Fruit fly (Drosophila melanogaster): Measurements from ENCODE around the gene Gr64c.

The Gr64c gene

DNA sequence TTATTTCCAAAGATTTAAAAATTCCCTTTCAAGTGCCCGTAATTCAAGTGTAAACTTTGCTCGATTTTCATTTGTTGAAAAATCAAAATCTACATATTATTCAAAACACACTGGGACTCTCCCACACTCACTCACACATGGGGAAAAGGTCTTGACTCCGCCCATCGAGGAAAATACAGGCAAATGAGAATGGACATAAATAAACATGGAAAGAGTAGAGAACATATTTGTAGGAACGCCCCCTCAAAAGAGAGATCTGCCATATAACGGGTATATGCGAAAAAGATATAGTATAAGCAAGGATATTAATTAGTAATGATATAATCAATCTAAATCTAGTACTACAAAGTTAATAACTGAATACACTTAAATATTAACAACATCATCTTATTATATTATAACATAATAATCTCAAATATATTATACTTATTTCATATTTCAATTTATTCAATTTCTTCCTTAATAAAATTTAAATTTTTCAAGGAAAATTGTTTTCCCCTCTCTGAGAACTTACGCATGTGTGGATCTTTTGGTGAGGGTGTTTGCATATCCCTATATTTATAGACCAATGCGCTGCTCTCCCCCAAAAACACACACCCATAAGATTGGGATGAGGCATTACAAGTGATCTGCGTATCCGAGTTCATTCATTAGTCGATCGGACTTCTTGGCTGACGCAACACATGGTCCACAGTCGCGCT, 10.0 kb upstream of the Gr64c start, which contains the start of gene FoxL1:
FoxL1 (plus strand) TSS at position 651 of the 701 bp plus-strand sequence.
- no peak for TF ChIP-seq ttk (optimal IDR thresholded peaks at IDR 0.05)
- TF ChIP-seq Myc (optimal IDR thresholded peaks at IDR 0.05) = no peak
- no peak for TF ChIP-seq Sin3A (optimal IDR thresholded peaks at IDR 0.05)
- TF ChIP-seq h (optimal IDR thresholded peaks at IDR 0.05) = no peak
- TF ChIP-seq psq (optimal IDR thresholded peaks at IDR 0.05) = no peak
- no peak for TF ChIP-seq insv (optimal IDR thresholded peaks at IDR 0.05)

DNA sequence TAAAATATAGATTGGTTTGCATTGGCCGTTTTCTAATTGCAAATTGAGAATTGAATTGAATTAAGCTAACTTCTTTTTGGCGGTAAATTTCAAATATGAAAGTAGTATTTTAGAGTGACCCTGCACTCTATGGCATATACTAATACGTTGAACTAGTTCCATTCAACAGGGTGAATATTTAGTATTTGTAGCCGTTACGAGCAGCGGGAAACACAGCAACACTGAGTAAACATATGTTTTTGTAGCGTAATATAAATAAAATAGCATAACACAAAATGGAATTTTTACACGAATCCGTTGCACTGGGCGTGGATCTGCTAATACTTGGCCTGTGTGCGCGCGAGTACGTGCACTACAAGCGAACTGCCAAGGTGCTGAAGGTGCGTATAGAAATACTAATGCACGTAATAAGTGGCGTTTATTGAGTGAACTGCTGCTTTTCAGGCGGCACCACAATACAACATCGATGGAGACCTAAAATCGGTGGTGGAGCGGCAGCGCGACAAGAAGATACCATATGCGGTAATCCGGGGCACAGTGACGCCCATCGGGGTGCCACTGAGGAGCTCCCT, 7.1 kb upstream of the Gr64c start, which contains the start of gene Mul1:
Mul1 (plus strand) TSS at position 198 of the 572 bp plus-strand sequence.
- no peak for TF ChIP-seq insv (optimal IDR thresholded peaks at IDR 0.05)
- TF ChIP-seq psq (optimal IDR thresholded peaks at IDR 0.05) = no peak
- TF ChIP-seq Sin3A (optimal IDR thresholded peaks at IDR 0.05) = no peak
- no peak for TF ChIP-seq Myc (optimal IDR thresholded peaks at IDR 0.05)
- TF ChIP-seq h (optimal IDR thresholded peaks at IDR 0.05) = no peak
- TF ChIP-seq ttk (optimal IDR thresholded peaks at IDR 0.05) = no peak

DNA sequence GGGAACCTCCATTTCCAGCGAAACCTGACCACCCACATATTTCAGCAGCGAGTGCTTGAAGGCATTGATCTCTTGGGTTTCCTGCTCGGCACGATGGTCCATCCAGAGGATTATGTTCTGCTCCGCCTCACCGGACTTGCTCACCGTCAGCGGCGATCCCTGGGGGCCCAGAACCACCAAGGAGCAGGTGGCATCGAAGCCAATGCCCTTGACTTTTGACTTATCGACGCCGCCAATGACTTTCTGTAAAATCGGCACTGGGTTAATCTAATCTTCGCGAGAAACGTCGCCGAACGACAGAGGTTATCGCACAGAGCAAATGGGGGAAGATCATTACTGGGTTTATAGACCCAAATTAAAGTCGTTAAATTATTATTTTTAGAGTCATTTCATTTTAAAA, 3.9 kb upstream of the Gr64c start:
- no peak for TF ChIP-seq ttk (optimal IDR thresholded peaks at IDR 0.05)
- TF ChIP-seq insv (optimal IDR thresholded peaks at IDR 0.05) = no peak

DNA sequence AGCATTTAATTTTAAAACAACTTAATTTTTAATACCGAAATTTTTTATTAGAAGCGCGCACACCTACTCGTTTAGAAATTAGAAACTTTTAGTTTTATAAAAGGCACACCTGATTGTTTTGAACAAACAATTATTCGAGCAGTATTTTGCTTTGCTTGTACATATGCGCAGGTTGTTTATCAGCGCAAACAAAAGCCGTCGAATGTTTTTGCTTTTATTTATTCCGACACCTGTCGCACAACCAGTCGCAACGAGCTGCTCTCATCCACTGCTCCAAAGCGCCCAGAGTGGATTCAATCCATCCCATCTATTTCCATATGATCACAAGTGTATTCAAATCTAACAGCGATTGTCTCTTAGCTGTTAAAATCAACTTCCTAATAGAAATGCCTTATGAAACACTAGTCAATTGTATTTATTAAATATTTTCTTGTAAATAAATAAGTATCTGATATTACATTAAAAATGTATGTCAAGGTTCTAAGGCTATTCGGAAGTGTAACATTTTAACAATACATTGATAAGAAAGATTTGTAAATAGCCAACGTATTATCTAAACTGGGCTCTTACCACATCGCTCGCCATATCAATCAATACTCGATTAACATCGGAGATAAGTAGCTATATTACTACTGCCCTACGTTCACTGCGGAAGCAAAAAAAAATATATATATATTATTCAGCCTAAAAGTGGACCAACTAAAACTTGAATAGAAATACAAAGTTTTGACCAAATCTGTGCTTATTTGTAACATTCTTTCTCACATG, 2.5 kb upstream of the Gr64c start, which contains the start of gene CG11594:
CG11594 (minus strand) TSS at position 274 of the 768 bp plus-strand sequence.
- TF ChIP-seq insv (optimal IDR thresholded peaks at IDR 0.05) = no peak
- no peak for TF ChIP-seq ttk (optimal IDR thresholded peaks at IDR 0.05)
- TF ChIP-seq Myc (optimal IDR thresholded peaks at IDR 0.05) = no peak
- no peak for TF ChIP-seq h (optimal IDR thresholded peaks at IDR 0.05)
- TF ChIP-seq Sin3A (optimal IDR thresholded peaks at IDR 0.05) = no peak
- no peak for TF ChIP-seq psq (optimal IDR thresholded peaks at IDR 0.05)

DNA sequence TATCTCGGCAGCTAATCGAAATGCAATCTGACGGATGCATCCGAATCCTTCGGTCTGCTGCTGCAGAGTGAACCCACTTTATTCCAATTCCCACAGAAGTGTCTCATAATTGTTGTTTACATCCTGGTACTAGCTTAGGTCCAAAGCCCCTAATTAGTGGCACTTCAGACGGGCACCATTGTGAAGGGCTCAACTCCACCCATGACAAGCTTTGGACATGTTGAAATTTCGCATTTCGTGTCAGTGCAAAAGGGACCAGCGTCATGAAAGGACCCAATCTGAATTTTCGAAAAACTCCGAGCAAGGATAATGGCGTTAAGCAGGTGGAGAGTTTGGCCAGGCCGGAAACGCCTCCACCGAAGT, 1.9 kb upstream of the Gr64c start, which contains the start of gene Gr64a:
Gr64a (plus strand) TSS at position 264 of the 363 bp plus-strand sequence.
- TF ChIP-seq psq (optimal IDR thresholded peaks at IDR 0.05) = no peak
- no peak for TF ChIP-seq Myc (optimal IDR thresholded peaks at IDR 0.05)
- TF ChIP-seq h (optimal IDR thresholded peaks at IDR 0.05) = no peak
- TF ChIP-seq insv (optimal IDR thresholded peaks at IDR 0.05) = no peak
- TF ChIP-seq Sin3A (optimal IDR thresholded peaks at IDR 0.05) = no peak
- TF ChIP-seq ttk (optimal IDR thresholded peaks at IDR 0.05) = no peak

DNA sequence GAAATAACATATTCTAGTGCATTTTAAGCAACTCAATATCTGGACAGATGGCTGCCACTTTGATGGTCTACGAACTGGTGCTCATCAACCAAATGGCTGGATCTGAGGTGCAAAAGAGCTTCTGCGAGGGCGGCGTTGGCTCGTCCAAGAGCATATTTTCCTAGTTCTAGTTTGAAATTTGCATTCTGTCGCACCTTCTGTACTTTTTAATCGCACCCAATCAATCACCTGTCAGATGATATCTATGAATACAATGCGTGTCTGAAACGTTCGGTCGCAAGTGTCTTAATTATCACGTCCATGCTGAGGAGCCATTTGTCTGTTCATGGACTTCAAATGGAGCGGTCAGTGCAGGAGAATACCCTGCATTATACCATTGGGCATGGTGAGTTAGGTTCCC, 3.4 kb downstream of the Gr64c start, which contains the start of the genes Gr64d and Gr64e:
Gr64d (plus strand) TSS at position 301 of the 400 bp plus-strand sequence.
Gr64e (plus strand) TSS at position 380 of the 400 bp plus-strand sequence.
- TF ChIP-seq h (optimal IDR thresholded peaks at IDR 0.05) (no peak), insv (optimal IDR thresholded peaks at IDR 0.05) (no peak), Sin3A (optimal IDR thresholded peaks at IDR 0.05) (no peak), Myc (optimal IDR thresholded peaks at IDR 0.05) (no peak), psq (optimal IDR thresholded peaks at IDR 0.05) (no peak), ttk (optimal IDR thresholded peaks at IDR 0.05) (no peak)

DNA sequence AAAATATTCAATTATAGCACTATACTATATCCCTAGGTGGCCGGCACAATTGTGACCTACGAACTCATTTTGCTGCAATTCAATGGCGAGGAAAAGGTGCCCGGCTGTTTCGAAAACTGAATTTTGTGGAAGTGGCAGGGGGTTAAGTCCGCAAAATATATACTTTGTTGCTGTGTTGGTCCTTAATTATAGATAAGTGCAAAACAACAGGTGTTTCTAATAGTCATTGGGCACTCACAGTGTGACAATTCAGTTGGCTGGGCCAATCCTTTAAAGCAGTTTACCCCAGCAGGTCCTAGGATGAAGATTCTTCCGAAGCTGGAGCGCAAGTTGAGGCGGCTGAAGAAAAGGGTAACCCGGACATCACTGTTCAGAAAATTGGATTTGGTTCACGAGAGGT, 7.1 kb downstream of the Gr64c start, which contains the start of gene Gr64f:
Gr64f (plus strand) TSS at position 301 of the 400 bp plus-strand sequence.
- TF ChIP-seq h (optimal IDR thresholded peaks at IDR 0.05) = no peak
- no peak for TF ChIP-seq Myc (optimal IDR thresholded peaks at IDR 0.05)
- no peak for TF ChIP-seq ttk (optimal IDR thresholded peaks at IDR 0.05)
- TF ChIP-seq insv (optimal IDR thresholded peaks at IDR 0.05) = no peak
- no peak for TF ChIP-seq psq (optimal IDR thresholded peaks at IDR 0.05)
- no peak for TF ChIP-seq Sin3A (optimal IDR thresholded peaks at IDR 0.05)

DNA sequence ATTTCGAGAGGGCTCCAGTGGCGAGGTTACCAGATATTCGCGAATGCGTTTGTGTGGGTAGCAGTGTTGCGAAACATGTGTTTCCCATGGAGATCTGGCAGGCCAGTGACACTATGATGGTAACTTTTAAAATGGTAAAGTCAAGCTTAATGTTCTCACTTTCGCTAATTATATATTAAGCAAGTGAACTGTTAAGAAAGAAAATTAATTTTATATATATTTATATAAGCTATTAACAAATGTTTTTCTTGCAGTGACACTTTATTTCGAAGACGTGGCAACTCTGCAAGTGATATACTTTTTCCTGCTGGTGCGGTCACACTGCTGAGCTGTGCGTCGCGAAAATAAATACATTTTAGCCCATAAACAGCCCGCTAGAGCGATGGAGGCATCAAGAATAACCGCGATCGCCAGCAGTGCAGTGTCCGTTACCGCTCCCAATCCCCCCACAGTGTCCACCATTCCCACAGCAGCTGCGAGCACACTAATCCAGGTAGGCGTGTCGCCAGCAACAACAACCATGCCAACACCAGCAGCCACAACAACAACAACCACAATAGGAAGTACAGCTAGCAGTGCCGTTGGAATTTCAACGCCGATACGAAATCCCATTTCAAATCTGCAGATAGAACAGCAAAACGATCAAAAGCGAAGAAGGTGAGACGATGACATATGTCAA, 12.0 kb downstream of the Gr64c start, which contains the start of the genes CG11593 and Rcd5:
CG11593 (minus strand) TSS at position 236 of the 679 bp plus-strand sequence.
Rcd5 (plus strand) TSS at position 283 of the 679 bp plus-strand sequence.
- TF ChIP-seq ttk (optimal IDR thresholded peaks at IDR 0.05) = no peak
- TF ChIP-seq Myc (optimal IDR thresholded peaks at IDR 0.05) = no peak
- TF ChIP-seq insv (optimal IDR thresholded peaks at IDR 0.05) = no peak
- TF ChIP-seq h (optimal IDR thresholded peaks at IDR 0.05) = no peak
- no peak for TF ChIP-seq Sin3A (optimal IDR thresholded peaks at IDR 0.05)
- no peak for TF ChIP-seq psq (optimal IDR thresholded peaks at IDR 0.05)

DNA sequence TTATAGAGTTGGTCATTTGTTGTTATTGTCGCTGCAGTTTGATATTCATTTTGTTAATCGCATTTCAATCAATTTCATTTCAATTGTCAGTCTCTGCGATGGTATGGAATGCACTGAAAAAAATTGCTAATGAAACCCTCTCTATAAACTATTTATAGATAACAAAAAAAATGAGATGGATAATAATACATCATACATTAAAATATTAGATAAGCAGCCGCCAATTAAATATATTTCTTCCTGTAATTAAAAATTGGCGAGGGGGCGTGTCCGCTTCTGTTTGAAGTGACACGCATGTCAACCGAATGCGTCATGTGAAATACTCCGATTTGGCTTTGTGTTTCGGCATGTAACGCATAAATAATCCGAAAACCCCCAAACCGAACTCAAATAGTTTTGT, 16.1 kb downstream of the Gr64c start:
- TF ChIP-seq Myc (optimal IDR thresholded peaks at IDR 0.05) (no peak), h (optimal IDR thresholded peaks at IDR 0.05) (no peak), psq (optimal IDR thresholded peaks at IDR 0.05) (no peak), ttk (optimal IDR thresholded peaks at IDR 0.05) (no peak), Sin3A (optimal IDR thresholded peaks at IDR 0.05) (no peak), insv (optimal IDR thresholded peaks at IDR 0.05) (no peak)

DNA sequence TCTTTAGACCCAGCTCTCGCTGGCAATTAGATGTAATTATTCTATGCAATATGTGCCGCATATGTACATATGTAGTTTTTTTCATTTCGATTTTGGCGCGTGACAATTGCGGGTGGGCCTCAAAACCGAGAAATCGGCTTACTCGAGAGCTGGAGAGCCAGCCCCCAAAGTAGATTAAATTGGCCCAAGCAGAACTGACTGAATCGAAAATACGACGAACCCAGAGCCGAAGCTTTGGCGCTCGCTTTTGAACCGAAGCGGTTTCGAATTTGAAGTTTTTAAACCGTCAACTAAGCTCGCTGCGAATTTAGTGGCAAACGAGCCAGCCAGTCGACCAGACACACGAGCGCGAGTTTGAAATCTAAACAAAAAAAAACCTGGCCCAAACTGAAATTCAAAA, 17.9 kb downstream of the Gr64c start, which contains the start of gene CG1136:
CG1136 (plus strand) TSS at position 308 of the 400 bp plus-strand sequence.
- TF ChIP-seq insv (optimal IDR thresholded peaks at IDR 0.05) (no peak), ttk (optimal IDR thresholded peaks at IDR 0.05) (no peak), h (optimal IDR thresholded peaks at IDR 0.05) (no peak)

DNA sequence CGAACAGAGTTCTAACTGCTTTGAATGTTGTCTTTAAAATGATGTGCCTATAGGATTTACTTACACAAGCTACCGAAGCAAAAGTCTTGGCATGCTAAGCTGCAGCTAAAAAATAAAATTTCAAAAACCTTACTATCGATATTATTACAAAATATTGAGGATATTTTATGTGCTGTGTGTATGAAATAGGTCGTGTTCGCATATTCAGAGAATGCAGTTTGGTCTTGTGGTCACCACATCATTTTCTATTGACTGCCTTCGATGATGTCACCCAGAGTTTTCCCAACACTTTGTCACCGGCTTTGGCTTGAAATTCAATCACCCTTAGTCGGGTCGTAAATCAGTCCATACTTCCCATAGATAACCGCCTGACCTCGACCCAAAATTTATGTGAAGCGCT, 19.2 kb downstream of the Gr64c start, which contains the start of gene Dpy-30L2:
Dpy-30L2 (minus strand) TSS at position 101 of the 400 bp plus-strand sequence.
- no peak for TF ChIP-seq Myc (optimal IDR thresholded peaks at IDR 0.05)
- no peak for TF ChIP-seq psq (optimal IDR thresholded peaks at IDR 0.05)
- no peak for TF ChIP-seq insv (optimal IDR thresholded peaks at IDR 0.05)
- no peak for TF ChIP-seq h (optimal IDR thresholded peaks at IDR 0.05)
- TF ChIP-seq ttk (optimal IDR thresholded peaks at IDR 0.05) = no peak
- TF ChIP-seq Sin3A (optimal IDR thresholded peaks at IDR 0.05) = no peak
